Worm (Caenorhabditis elegans): ENCODE measurements around the gene srw-142.

srw-142 gene

DNA sequence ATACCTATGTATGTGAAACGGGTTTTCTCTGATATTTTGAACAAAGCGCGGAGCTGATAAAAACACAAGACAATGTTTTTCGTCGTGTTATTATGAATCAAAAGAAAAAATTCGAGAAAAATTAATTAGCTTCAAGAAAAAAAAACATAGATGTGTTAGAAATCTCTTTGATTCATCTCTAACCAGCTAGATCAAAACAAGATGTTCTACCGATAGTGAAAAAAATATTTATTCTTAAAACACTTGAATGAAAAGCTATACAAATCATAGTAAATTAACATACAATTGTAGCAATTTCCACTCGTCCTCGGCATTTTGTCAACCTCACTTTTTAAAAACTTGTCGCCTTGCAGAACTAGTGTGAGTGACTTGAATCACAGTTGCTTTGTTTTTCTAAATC, 15.9 kb downstream of the srw-142 start:
- no peak for TF ChIP-seq nhr-21 (tag; optimal IDR thresholded peaks at IDR 0.05)

DNA sequence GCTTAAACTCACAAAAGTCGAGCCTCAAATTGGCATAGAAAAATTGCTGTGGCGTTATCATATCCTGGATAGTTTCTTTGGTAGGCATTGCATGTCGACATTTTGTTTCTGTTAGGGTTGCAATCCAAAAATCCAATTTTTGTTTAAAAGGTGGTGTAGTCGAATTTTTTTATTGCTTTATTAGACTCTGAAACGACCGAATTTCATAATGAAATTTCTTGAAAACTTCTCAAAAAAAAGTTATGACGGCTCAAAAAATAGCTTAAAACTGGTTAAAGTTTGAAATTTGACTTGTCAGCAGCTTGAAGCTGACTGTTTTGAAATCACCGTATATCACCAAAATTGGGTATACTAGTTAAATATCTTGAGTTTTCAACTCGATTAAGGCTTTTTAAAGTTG, 16.7 kb downstream of the srw-142 start, which contains the start of gene srw-143:
TSS of gene srw-143 (minus strand) at position 101 of the 400 bp plus-strand sequence.
- no peak for TF ChIP-seq nhr-23 (tag; optimal IDR thresholded peaks at IDR 0.05)
- no peak for TF ChIP-seq mdl-1 (tag; optimal IDR thresholded peaks at IDR 0.05)
- TF ChIP-seq elt-3 (tag; optimal IDR thresholded peaks at IDR 0.05) = no peak
- no peak for TF ChIP-seq blmp-1 (tag; optimal IDR thresholded peaks at IDR 0.05; ENCODE audit: insufficient read depth)
- TF ChIP-seq peb-1 (tag; optimal IDR thresholded peaks at IDR 0.05) = no peak
- TF ChIP-seq R02D3.7 (tag; optimal IDR thresholded peaks at IDR 0.05) = no peak
- no peak for TF ChIP-seq Y55F3AM.14 (GFP tag; optimal IDR thresholded peaks at IDR 0.05)
- TF ChIP-seq fos-1 (tag; optimal IDR thresholded peaks at IDR 0.05) = no peak
- no peak for TF ChIP-seq ztf-1 (GFP tag; conservative IDR thresholded peaks at IDR 0.05)
- no peak for TF ChIP-seq C34F6.9 (tag; optimal IDR thresholded peaks at IDR 0.05)
- no peak for TF ChIP-seq snpc-4 (tag; optimal IDR thresholded peaks at IDR 0.05)
- TF ChIP-seq sem-4 (tag; optimal IDR thresholded peaks at IDR 0.05) = no peak
- TF ChIP-seq nhr-129 (tag; optimal IDR thresholded peaks at IDR 0.05) = no peak

DNA sequence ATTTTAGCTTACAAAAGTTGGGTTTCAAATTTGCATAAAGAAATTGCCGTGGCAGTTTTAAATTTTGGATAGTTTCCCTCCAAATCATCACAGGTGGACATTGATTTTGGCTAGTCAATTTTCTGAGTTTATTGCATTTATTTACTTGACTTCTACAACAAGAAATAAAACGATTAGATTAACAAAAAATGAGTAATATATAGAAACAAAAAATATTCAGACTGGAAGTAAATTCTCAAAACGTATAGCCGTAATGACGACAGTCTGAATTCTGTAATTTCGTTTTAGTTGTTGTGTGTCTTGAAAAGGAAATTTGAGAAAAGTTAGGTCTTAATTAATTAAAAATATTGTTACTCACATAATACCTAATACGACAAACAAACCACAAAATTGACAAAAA, 19.6 kb downstream of the srw-142 start, which contains the start of gene srw-141:
TSS of gene srw-141 (minus strand) at position 101 of the 400 bp plus-strand sequence.
- TF ChIP-seq nhr-11 (tag; optimal IDR thresholded peaks at IDR 0.05) (no peak), mdl-1 (tag; optimal IDR thresholded peaks at IDR 0.05) (no peak), C34F6.9 (tag; optimal IDR thresholded peaks at IDR 0.05) (no peak), mab-5 (tag; optimal IDR thresholded peaks at IDR 0.05) (no peak), nhr-6 (tag; optimal IDR thresholded peaks at IDR 0.05) (no peak), ztf-1 (GFP tag; conservative IDR thresholded peaks at IDR 0.05) (no peak), unc-62 (GFP tag; optimal IDR thresholded peaks at IDR 0.05) (no peak), nhr-10 (tag; optimal IDR thresholded peaks at IDR 0.05) (no peak), ceh-82 (tag; optimal IDR thresholded peaks at IDR 0.05) (no peak)

DNA sequence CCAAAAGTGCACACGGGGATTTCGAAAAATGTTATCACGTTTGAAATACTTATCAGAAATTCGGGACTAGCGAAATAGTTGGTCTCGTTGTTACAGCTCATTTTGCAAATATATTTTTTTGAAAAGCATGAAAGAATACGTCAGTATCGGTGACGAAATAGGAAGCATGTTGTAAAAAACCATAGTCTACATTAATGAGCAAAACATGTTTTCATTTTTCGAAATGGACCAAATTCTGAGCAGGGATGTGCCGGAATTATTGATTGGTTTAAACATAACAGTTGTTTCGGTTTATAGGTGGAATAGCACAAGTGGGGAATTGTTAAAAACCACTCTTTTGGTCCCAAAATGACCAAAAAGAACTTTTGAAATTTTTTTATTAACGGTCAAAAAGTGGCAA, 24.0 kb downstream of the srw-142 start, which contains the start of gene srh-247:
TSS of gene srh-247 (minus strand) at position 101 of the 400 bp plus-strand sequence.
- TF ChIP-seq skn-1 (tag; optimal IDR thresholded peaks at IDR 0.05) = no peak
- TF ChIP-seq ceh-16 (tag; optimal IDR thresholded peaks at IDR 0.05) = no peak
- TF ChIP-seq ceh-82 (tag; optimal IDR thresholded peaks at IDR 0.05) = no peak
- TF ChIP-seq unc-62 (GFP tag; optimal IDR thresholded peaks at IDR 0.05) = no peak
- no peak for TF ChIP-seq ztf-4 (tag; optimal IDR thresholded peaks at IDR 0.05)
- no peak for TF ChIP-seq lin-11 (tag; optimal IDR thresholded peaks at IDR 0.05)
- no peak for TF ChIP-seq blmp-1 (tag; optimal IDR thresholded peaks at IDR 0.05; ENCODE audit: insufficient read depth)

DNA sequence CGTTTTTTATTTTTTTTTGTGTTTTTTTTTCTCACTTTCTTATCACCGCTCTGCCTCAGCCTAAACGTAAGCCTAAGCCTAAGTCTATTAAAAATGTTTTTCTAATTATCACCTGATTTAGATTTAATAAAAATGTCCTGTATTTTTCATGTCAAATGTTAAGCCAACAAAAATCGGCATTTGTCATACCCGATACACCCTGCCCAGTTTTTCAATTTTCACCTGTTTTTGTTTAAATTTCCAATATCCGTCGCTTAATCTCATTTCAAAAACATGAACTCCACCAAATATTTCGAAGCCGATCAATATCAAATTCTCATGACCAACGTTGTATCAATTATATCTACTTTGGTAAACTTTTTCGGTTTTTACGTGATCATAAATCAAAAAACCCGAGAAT, 26.9 kb downstream of the srw-142 start, which contains the start of gene C31B8.1:
TSS of gene C31B8.1 (plus strand) at position 301 of the 400 bp plus-strand sequence.
- TF ChIP-seq crh-2 (tag; optimal IDR thresholded peaks at IDR 0.05) = no peak
- no peak for TF ChIP-seq alr-1 (tag; optimal IDR thresholded peaks at IDR 0.05)
- TF ChIP-seq blmp-1 (tag; optimal IDR thresholded peaks at IDR 0.05; ENCODE audit: insufficient read depth) = no peak
- TF ChIP-seq nhr-10 (tag; optimal IDR thresholded peaks at IDR 0.05) = no peak
- no peak for TF ChIP-seq skn-1 (tag; optimal IDR thresholded peaks at IDR 0.05)
- no peak for TF ChIP-seq nhr-23 (tag; optimal IDR thresholded peaks at IDR 0.05)
- TF ChIP-seq dmd-4 (tag; optimal IDR thresholded peaks at IDR 0.05) = no peak
- TF ChIP-seq nhr-21 (tag; optimal IDR thresholded peaks at IDR 0.05) = no peak
- TF ChIP-seq peb-1 (tag; optimal IDR thresholded peaks at IDR 0.05) = no peak
- TF ChIP-seq C34F6.9 (tag; optimal IDR thresholded peaks at IDR 0.05) = no peak
- TF ChIP-seq ztf-4 (tag; optimal IDR thresholded peaks at IDR 0.05) = no peak
- TF ChIP-seq ceh-82 (tag; optimal IDR thresholded peaks at IDR 0.05) = no peak
- TF ChIP-seq zag-1 (tag; optimal IDR thresholded peaks at IDR 0.05) = no peak
- no peak for TF ChIP-seq snpc-4 (tag; optimal IDR thresholded peaks at IDR 0.05)
- TF ChIP-seq gmeb-1 (tag; optimal IDR thresholded peaks at IDR 0.05) = no peak

DNA sequence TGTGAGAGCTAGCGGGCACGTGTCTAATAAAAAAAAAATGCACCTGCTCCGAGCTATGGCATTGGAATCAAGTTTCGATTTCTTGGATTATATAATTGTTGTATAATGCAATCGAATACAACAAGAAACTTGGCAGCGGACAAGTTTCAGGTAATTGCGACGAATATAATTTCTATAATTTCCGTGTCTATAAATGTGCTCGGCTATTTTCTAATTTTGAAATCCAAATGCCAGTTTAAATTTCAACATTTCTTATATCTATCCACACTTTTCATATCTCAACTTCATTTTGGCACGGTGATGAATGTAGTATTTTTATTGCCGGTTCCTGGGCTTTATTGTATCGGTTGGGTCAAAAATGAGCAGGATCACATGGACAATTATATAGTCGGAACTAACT, 28.3 kb downstream of the srw-142 start, which contains the start of gene C31B8.16:
TSS of gene C31B8.16 (plus strand) at position 301 of the 400 bp plus-strand sequence.
- TF ChIP-seq peb-1 (tag; optimal IDR thresholded peaks at IDR 0.05) (no peak), nhr-23 (tag; optimal IDR thresholded peaks at IDR 0.05) (no peak), fos-1 (tag; optimal IDR thresholded peaks at IDR 0.05) (no peak), zag-1 (tag; optimal IDR thresholded peaks at IDR 0.05) (no peak), nhr-25 (tag; optimal IDR thresholded peaks at IDR 0.05) (no peak), ztf-4 (tag; optimal IDR thresholded peaks at IDR 0.05) (no peak), unc-39 (tag; optimal IDR thresholded peaks at IDR 0.05) (no peak), gmeb-1 (tag; optimal IDR thresholded peaks at IDR 0.05) (no peak), nhr-12 (tag; optimal IDR thresholded peaks at IDR 0.05) (no peak), elt-3 (tag; optimal IDR thresholded peaks at IDR 0.05) (no peak), lin-11 (tag; optimal IDR thresholded peaks at IDR 0.05) (no peak), mdl-1 (tag; optimal IDR thresholded peaks at IDR 0.05) (no peak), blmp-1 (tag; optimal IDR thresholded peaks at IDR 0.05; ENCODE audit: insufficient read depth) (no peak)
